Worm (Caenorhabditis elegans): ENCODE results near the gene sucl-2.

Gene sucl-2

ce11 chrIII:901148-901547 lies at the start of gene sucl-2:
Gene sucl-2, minus strand, starts transcription at chrIII:901412.
- no peak for TF ChIP-seq unc-42 (tag; optimal IDR thresholded peaks at IDR 0.05)
- TF ChIP-seq dve-1 (tag; optimal IDR thresholded peaks at IDR 0.05): no peak
- TF ChIP-seq ceh-9 (tag; optimal IDR thresholded peaks at IDR 0.05): no peak
- TF ChIP-seq syd-9 (tag; optimal IDR thresholded peaks at IDR 0.05): no peak
- no peak for TF ChIP-seq ceh-30 (tag; optimal IDR thresholded peaks at IDR 0.05)
- TF ChIP-seq ceh-31 (tag; optimal IDR thresholded peaks at IDR 0.05): no peak
- no peak for TF ChIP-seq ref-2 (tag; optimal IDR thresholded peaks at IDR 0.05)
- TF ChIP-seq gmeb-2 (tag; optimal IDR thresholded peaks at IDR 0.05): no peak
- TF ChIP-seq ceh-6 (GFP tag; optimal IDR thresholded peaks at IDR 0.05): no peak
- TF ChIP-seq tbx-2 (tag; optimal IDR thresholded peaks at IDR 0.05): no peak
- no peak for TF ChIP-seq C38D4.7 (GFP tag; optimal IDR thresholded peaks at IDR 0.05)
- TF ChIP-seq lin-11 (tag; optimal IDR thresholded peaks at IDR 0.05): no peak
- TF ChIP-seq ceh-2 (tag; optimal IDR thresholded peaks at IDR 0.05): no peak
- no peak for TF ChIP-seq ceh-24 (tag; optimal IDR thresholded peaks at IDR 0.05)
- no peak for TF ChIP-seq ztf-16 (tag; optimal IDR thresholded peaks at IDR 0.05)
- TF ChIP-seq che-1 (tag; optimal IDR thresholded peaks at IDR 0.05): no peak
- TF ChIP-seq C08G9.2 (tag; optimal IDR thresholded peaks at IDR 0.05): no peak
- TF ChIP-seq ceh-14 (tag; optimal IDR thresholded peaks at IDR 0.05): no peak
- no peak for TF ChIP-seq ceh-18 (tag; optimal IDR thresholded peaks at IDR 0.05)
- no peak for TF ChIP-seq lim-6 (tag; optimal IDR thresholded peaks at IDR 0.05)

ce11 chrIII:950472-950871 lies 49.3 kb upstream of the sucl-2 start, which contains the start of the genes fbxa-67 and fbxa-11:
Gene fbxa-67, minus strand, starts transcription at chrIII:950670.
Gene fbxa-11, plus strand, starts transcription at chrIII:950869.
- TF ChIP-seq ets-4 (tag; optimal IDR thresholded peaks at IDR 0.05): no peak
- no peak for TF ChIP-seq unc-3 (GFP tag; conservative IDR thresholded peaks at IDR 0.05)
- no peak for TF ChIP-seq unc-3 (tag; optimal IDR thresholded peaks at IDR 0.05)
- TF ChIP-seq ceh-48 (tag; optimal IDR thresholded peaks at IDR 0.05): no peak
- no peak for TF ChIP-seq dve-1 (tag; optimal IDR thresholded peaks at IDR 0.05)
- TF ChIP-seq ceh-18 (tag; optimal IDR thresholded peaks at IDR 0.05): no peak
- TF ChIP-seq odd-2 (tag; optimal IDR thresholded peaks at IDR 0.05): no peak
- TF ChIP-seq dmd-4 (tag; optimal IDR thresholded peaks at IDR 0.05; ENCODE audit: borderline replicate concordance): no peak
- no peak for TF ChIP-seq nfya-1 (tag; optimal IDR thresholded peaks at IDR 0.05)
- TF ChIP-seq ceh-22 (tag; optimal IDR thresholded peaks at IDR 0.05): no peak
- TF ChIP-seq Y22D7AL.16 (tag; optimal IDR thresholded peaks at IDR 0.05): no peak
- TF ChIP-seq madf-2 (tag; optimal IDR thresholded peaks at IDR 0.05): no peak
- no peak for TF ChIP-seq hlh-30 (tag; optimal IDR thresholded peaks at IDR 0.05; ENCODE audit: insufficient read depth)
- TF ChIP-seq ceh-34 (tag; optimal IDR thresholded peaks at IDR 0.05): no peak
- TF ChIP-seq mec-3 (tag; optimal IDR thresholded peaks at IDR 0.05; ENCODE audit: borderline replicate concordance): no peak
- TF ChIP-seq ceh-6 (GFP tag; optimal IDR thresholded peaks at IDR 0.05): no peak
- no peak for TF ChIP-seq ceh-30 (tag; optimal IDR thresholded peaks at IDR 0.05)
- TF ChIP-seq ahr-1 (tag; optimal IDR thresholded peaks at IDR 0.05): no peak
- TF ChIP-seq ttx-3 (tag; optimal IDR thresholded peaks at IDR 0.05): no peak
- TF ChIP-seq pqm-1 (tag; optimal IDR thresholded peaks at IDR 0.05): no peak

ce11 chrIII:946250-946725 lies 45.1 kb upstream of the sucl-2 start, which contains the start of gene fbxa-60:
Gene fbxa-60, minus strand, starts transcription at chrIII:946300.
- no peak for TF ChIP-seq ceh-19 (GFP tag; optimal IDR thresholded peaks at IDR 0.05)
- no peak for TF ChIP-seq ceh-9 (tag; optimal IDR thresholded peaks at IDR 0.05)
- no peak for TF ChIP-seq odd-2 (tag; optimal IDR thresholded peaks at IDR 0.05)
- no peak for TF ChIP-seq ceh-48 (tag; optimal IDR thresholded peaks at IDR 0.05)

ce11 chrIII:943426-943927 lies 42.3 kb upstream of the sucl-2 start, which contains the start of gene fbxa-59:
Gene fbxa-59, minus strand, starts transcription at chrIII:943476.
- no peak for TF ChIP-seq dmd-4 (tag; optimal IDR thresholded peaks at IDR 0.05; ENCODE audit: borderline replicate concordance)
- no peak for TF ChIP-seq fkh-10 (GFP tag; optimal IDR thresholded peaks at IDR 0.05)
- TF ChIP-seq elt-2 (tag; optimal IDR thresholded peaks at IDR 0.05): peak; percentile 16
- TF ChIP-seq ztf-16 (tag; optimal IDR thresholded peaks at IDR 0.05): no peak
- no peak for TF ChIP-seq hlh-15 (tag; optimal IDR thresholded peaks at IDR 0.05)
- no peak for TF ChIP-seq nhr-232 (tag; optimal IDR thresholded peaks at IDR 0.05)
- TF ChIP-seq hlh-8 (tag; optimal IDR thresholded peaks at IDR 0.05): no peak
- no peak for TF ChIP-seq elt-4 (tag; optimal IDR thresholded peaks at IDR 0.05)
- no peak for TF ChIP-seq K02D7.2 (tag; optimal IDR thresholded peaks at IDR 0.05)

Measured in whole organism, late embryonic.